Worm (Caenorhabditis elegans) whole organism, young adult: Measurements from ENCODE around the gene F46G10.1.

Experiments
- die-1 ChIP-seq: sonication (generic microtip); optimal IDR thresholded peaks from 2 replicates; lab custom pipeline; 2016; ENCODE audit warnings: missing genotype, mild to moderate bottlenecking, missing genetic modification characterization, missing compliant biosample characterization
- egl-18 ChIP-seq: fragments of 200-800 bp; sonication (Bioruptor generic); IDR thresholded peaks from 2 replicates; pipeline ENCODE4 v1.3.6; 2022; ENCODE audit warnings: missing genetic modification reagents, missing genetic modification characterization, missing compliant biosample characterization
- fkh-3 ChIP-seq: sonication (generic microtip); optimal IDR thresholded peaks from 2 replicates; lab custom pipeline; 2016; ENCODE audit warnings: mild to moderate bottlenecking, missing genetic modification characterization, missing compliant biosample characterization
- lag-1 ChIP-seq: fragments of 200-800 bp; sonication (Bioruptor generic); IDR thresholded peaks from 2 replicates; pipeline ENCODE4 v1.3.6; 2022; ENCODE audit warnings: missing genetic modification reagents, missing genetic modification characterization, missing compliant biosample characterization
- lin-35 ChIP-seq, 3 experiments: fragments of 150-350 bp in 2 of 3; sonication (generic microtip) in 1 of 3; optimal IDR thresholded peaks; 2 replicates each; lab custom pipeline; 2014 to 2018; ENCODE audit warnings: missing biosample characterization in 3 of 3, missing genetic modification characterization in 3 of 3, missing genetic modification reagents in 3 of 3
- madf-10 ChIP-seq: sonication (generic microtip); optimal IDR thresholded peaks from 2 replicates; lab custom pipeline; 2016; ENCODE audit warnings: mild to moderate bottlenecking, missing genetic modification characterization, missing compliant biosample characterization
- nhr-120 ChIP-seq: fragments of 200-800 bp; sonication (Bioruptor generic); IDR thresholded peaks from 2 replicates; pipeline ENCODE4 v1.3.6; 2022; ENCODE audit warnings: missing genetic modification characterization, missing compliant biosample characterization
- unc-130 ChIP-seq: sonication (generic microtip); optimal IDR thresholded peaks from 2 replicates; lab custom pipeline; 2016; ENCODE audit warnings: missing genetic modification reagents, missing genetic modification characterization, missing compliant biosample characterization
- unc-62 ChIP-seq: fragments of 150-350 bp; optimal IDR thresholded peaks from 2 replicates; lab custom pipeline; 2014; ENCODE audit warnings: missing biosample characterization, missing genetic modification reagents, missing genetic modification characterization

DNA sequence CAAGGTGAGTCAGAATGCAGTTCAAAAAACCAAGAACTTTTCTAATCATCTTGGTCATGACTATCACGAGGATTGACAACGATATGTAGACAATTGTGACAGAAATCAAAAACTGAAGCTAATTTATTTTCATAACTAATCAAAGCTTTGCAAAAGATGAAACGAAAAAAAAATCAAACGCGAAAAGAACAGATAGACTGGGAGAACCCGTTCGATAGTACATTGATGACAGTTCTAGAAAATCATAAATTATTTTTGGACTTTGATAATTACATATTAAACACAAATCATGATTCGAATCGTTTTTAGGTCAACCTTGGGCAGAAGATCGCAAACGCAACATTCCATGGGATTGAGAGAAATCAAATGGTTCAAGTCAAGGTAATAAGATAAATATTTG lies 13.5 kb upstream of the F46G10.1 start:
- TF ChIP-seq unc-130 (GFP tag; lab: Kevin White, UChicago) (no peak), nhr-120 (GFP tag; lab: Robert Waterston, UW) (no peak), egl-18 (GFP tag; lab: Robert Waterston, UW) (no peak), die-1 (tag; lab: Kevin White, UChicago) (no peak), madf-10 (no peak), fkh-3 (tag; lab: Kevin White, UChicago) (no peak), unc-62 (GFP tag; lab: Kevin White, UChicago) (no peak), lin-35 (GFP tag; optimal IDR thresholded peaks at IDR 0.05; lab: Kevin White, UChicago) (no peak), lag-1 (GFP tag; lab: Robert Waterston, UW) (no peak)
